Worm (Caenorhabditis elegans) whole organism, L1 larva: Measurements from ENCODE around the gene C34E10.12.

Experiments
- C04F5.9 ChIP-seq: sonication (generic microtip); optimal IDR thresholded peaks from 2 replicates; lab custom pipeline; 2016; ENCODE audit warnings: missing genetic modification characterization, missing compliant biosample characterization
- C34B4.2 ChIP-seq: sonication (generic microtip); optimal IDR thresholded peaks from 2 replicates; lab custom pipeline; 2017; ENCODE audit warnings: mild to moderate bottlenecking, missing genetic modification characterization, missing compliant biosample characterization
- Y116A8C.19 ChIP-seq: sonication (generic microtip); optimal IDR thresholded peaks from 2 replicates; lab custom pipeline; 2016; ENCODE audit warnings: missing compliant biosample characterization, missing genetic modification characterization, borderline replicate concordance
- aly-2 ChIP-seq: fragments of 150-350 bp; optimal IDR thresholded peaks from 2 replicates; lab custom pipeline; 2014; ENCODE audit warnings: missing biosample characterization, missing genetic modification characterization
- ama-1 ChIP-seq: fragments of 150-350 bp; optimal IDR thresholded peaks from 2 replicates; lab custom pipeline; 2014
- ceh-63 ChIP-seq: fragments of 200-800 bp; sonication (Bioruptor generic); optimal IDR thresholded peaks from 2 replicates; lab custom pipeline; 2018; ENCODE audit warnings: mild to moderate bottlenecking, missing genetic modification characterization, missing compliant biosample characterization
- ceh-82 ChIP-seq, 3 experiments: fragments of 150-350 bp in 1 of 3; sonication (generic microtip) in 2 of 3; optimal IDR thresholded peaks; 2 replicates each; lab custom pipeline; 2014 to 2017; ENCODE audit warnings: missing biosample characterization in 3 of 3, missing genetic modification characterization in 3 of 3
- efl-1 ChIP-seq, 4 experiments: fragments of 150-350 bp; optimal IDR thresholded peaks in 3 of 4; peaks in 1 of 4; 1 replicate in 1 of 4; 2 replicates in 3 of 4; lab custom pipeline; 2014; ENCODE audit warnings: missing biosample characterization in 2 of 4, missing genetic modification characterization in 2 of 4, missing genetic modification reagents in 2 of 4
- efl-3 ChIP-seq: fragments of 200-800 bp; sonication (Bioruptor generic); optimal IDR thresholded peaks from 2 replicates; lab custom pipeline; 2018; ENCODE audit warnings: mild to moderate bottlenecking, missing genetic modification characterization, missing compliant biosample characterization
- egl-13 ChIP-seq: sonication (generic microtip); optimal IDR thresholded peaks from 2 replicates; lab custom pipeline; 2016; ENCODE audit warnings: missing genotype, missing genetic modification reagents, missing genetic modification characterization, missing compliant biosample characterization
- elt-3 ChIP-seq, 6 experiments: fragments of 150-350 bp in 1 of 6; sonication (generic microtip); optimal IDR thresholded peaks; 2 replicates each; lab custom pipeline; 2017 to 2018; ENCODE audit warnings: missing biosample characterization in 6 of 6, missing genetic modification characterization in 6 of 6, inconsistent platforms in 1 of 6
- fkh-10 ChIP-seq: sonication (generic microtip); optimal IDR thresholded peaks from 2 replicates; lab custom pipeline; 2017; ENCODE audit warnings: missing biosample characterization, missing genetic modification reagents, missing genetic modification characterization
- fkh-4 ChIP-seq: sonication (generic microtip); optimal IDR thresholded peaks from 2 replicates; lab custom pipeline; 2016; ENCODE audit warnings: missing compliant biosample characterization, missing genetic modification characterization, borderline replicate concordance
- fkh-8 ChIP-seq: sonication (generic microtip); optimal IDR thresholded peaks from 2 replicates; lab custom pipeline; 2016; ENCODE audit warnings: mild to moderate bottlenecking, missing genetic modification characterization, missing compliant biosample characterization
- grh-1 ChIP-seq: fragments of 200-800 bp; sonication (Bioruptor generic); IDR thresholded peaks from 2 replicates; pipeline ENCODE4 v1.3.6; 2022; ENCODE audit warnings: missing genetic modification reagents, missing genetic modification characterization, missing compliant biosample characterization
- hlh-17 ChIP-seq: fragments of 200-800 bp; sonication (Bioruptor generic); optimal IDR thresholded peaks from 2 replicates; lab custom pipeline; 2018; ENCODE audit warnings: missing genetic modification characterization, mild to moderate bottlenecking, missing compliant biosample characterization, moderate library complexity, borderline replicate concordance
- hlh-4 ChIP-seq: sonication (generic microtip); optimal IDR thresholded peaks from 2 replicates; lab custom pipeline; 2016; ENCODE audit warnings: mild to moderate bottlenecking, missing genetic modification characterization, missing compliant biosample characterization
- hpl-2 ChIP-seq: fragments of 150-350 bp; optimal IDR thresholded peaks from 2 replicates; lab custom pipeline; 2014; ENCODE audit warnings: missing biosample characterization, missing genetic modification reagents, missing genetic modification characterization
- irx-1 ChIP-seq: sonication (generic microtip); optimal IDR thresholded peaks from 2 replicates; lab custom pipeline; 2016; ENCODE audit warnings: missing genetic modification characterization, missing compliant biosample characterization
- isw-1 ChIP-seq: fragments of 200-800 bp; sonication (Bioruptor generic); IDR thresholded peaks from 2 replicates; pipeline ENCODE4 v1.3.6; 2022; ENCODE audit warnings: missing genetic modification characterization, missing compliant biosample characterization
- jun-1 ChIP-seq: fragments of 150-350 bp; optimal IDR thresholded peaks from 2 replicates; lab custom pipeline; 2014; ENCODE audit warnings: missing biosample characterization, missing genetic modification reagents, missing genetic modification characterization
- lin-13 ChIP-seq: fragments of 150-350 bp; optimal IDR thresholded peaks from 2 replicates; lab custom pipeline; 2014; ENCODE audit warnings: missing biosample characterization, missing genetic modification reagents, missing genetic modification characterization
- lin-14 ChIP-seq: fragments of 200-800 bp; sonication (Bioruptor generic); optimal IDR thresholded peaks from 2 replicates; lab custom pipeline; 2018; ENCODE audit warnings: mild to moderate bottlenecking, missing genetic modification characterization, moderate library complexity, missing compliant biosample characterization
- lin-35 ChIP-seq, 2 experiments: fragments of 150-350 bp; optimal IDR thresholded peaks; 2 replicates each; lab custom pipeline; 2014; ENCODE audit warnings: missing biosample characterization in 2 of 2, missing genetic modification characterization in 2 of 2, missing genetic modification reagents in 2 of 2
- lir-3 ChIP-seq: sonication (generic microtip); optimal IDR thresholded peaks from 2 replicates; lab custom pipeline; 2016; ENCODE audit warnings: mild to moderate bottlenecking, missing genetic modification characterization, moderate library complexity, missing compliant biosample characterization; ENCODE audit not compliant: poor library complexity
- lsy-2 ChIP-seq, 2 experiments: fragments of 150-350 bp; optimal IDR thresholded peaks; 2 replicates each; lab custom pipeline; 2014; ENCODE audit warnings: missing biosample characterization in 2 of 2, missing genetic modification characterization in 2 of 2
- nhr-11 ChIP-seq: fragments of 150-350 bp; optimal IDR thresholded peaks from 2 replicates; lab custom pipeline; 2014; ENCODE audit warnings: missing biosample characterization, missing genetic modification characterization
- nhr-12 ChIP-seq: sonication (generic microtip); optimal IDR thresholded peaks from 2 replicates; lab custom pipeline; 2017; ENCODE audit warnings: missing biosample characterization, missing genetic modification characterization
- nhr-19 ChIP-seq: fragments of 200-800 bp; sonication (Bioruptor generic); conservative IDR thresholded peaks from 2 replicates; pipeline ENCODE4 v1.3.6; 2022; ENCODE audit warnings: missing genetic modification characterization, missing compliant biosample characterization
- nhr-20 ChIP-seq: sonication (generic microtip); optimal IDR thresholded peaks from 2 replicates; lab custom pipeline; 2016; ENCODE audit warnings: mild to moderate bottlenecking, missing genetic modification characterization, missing compliant biosample characterization
- nhr-237 ChIP-seq: fragments of 150-350 bp; optimal IDR thresholded peaks from 2 replicates; lab custom pipeline; 2014; ENCODE audit warnings: missing biosample characterization, missing genetic modification characterization
- nhr-28 ChIP-seq: fragments of 150-350 bp; optimal IDR thresholded peaks from 2 replicates; lab custom pipeline; 2014; ENCODE audit warnings: missing biosample characterization, missing genetic modification characterization
- nhr-47 ChIP-seq: sonication (generic microtip); optimal IDR thresholded peaks from 2 replicates; lab custom pipeline; 2016; ENCODE audit warnings: mild to moderate bottlenecking, missing genetic modification characterization, moderate library complexity, missing compliant biosample characterization
- nhr-77 ChIP-seq: fragments of 150-350 bp; optimal IDR thresholded peaks from 2 replicates; lab custom pipeline; 2014; ENCODE audit warnings: missing biosample characterization, missing genetic modification characterization
- nhr-84 ChIP-seq: sonication (generic microtip); optimal IDR thresholded peaks from 2 replicates; lab custom pipeline; 2017; ENCODE audit warnings: missing biosample characterization, missing genetic modification characterization
- nhr-90 ChIP-seq: sonication (generic microtip); optimal IDR thresholded peaks from 2 replicates; lab custom pipeline; 2016; ENCODE audit warnings: mild to moderate bottlenecking, missing genetic modification characterization, missing compliant biosample characterization; ENCODE audit not compliant: poor library complexity
- pax-3 ChIP-seq: fragments of 200-800 bp; sonication (Bioruptor generic); optimal IDR thresholded peaks from 2 replicates; lab custom pipeline; 2018; ENCODE audit warnings: mild to moderate bottlenecking, missing genetic modification characterization, moderate library complexity, missing compliant biosample characterization
- rnt-1 ChIP-seq: sonication (generic microtip); optimal IDR thresholded peaks from 2 replicates; lab custom pipeline; 2016; ENCODE audit warnings: mild to moderate bottlenecking, missing genetic modification characterization, moderate library complexity, missing compliant biosample characterization
- skn-1 ChIP-seq: fragments of 150-350 bp; optimal IDR thresholded peaks from 2 replicates; lab custom pipeline; 2014; ENCODE audit warnings: missing biosample characterization, missing genetic modification characterization
- snpc-4 ChIP-seq: fragments of 150-350 bp; optimal IDR thresholded peaks from 2 replicates; lab custom pipeline; 2014; ENCODE audit warnings: missing biosample characterization, missing genetic modification characterization
- snu-23 ChIP-seq: sonication (generic microtip); optimal IDR thresholded peaks from 2 replicates; lab custom pipeline; 2016; ENCODE audit warnings: missing genetic modification characterization, missing compliant biosample characterization
- sptf-1 ChIP-seq: fragments of 150-350 bp; optimal IDR thresholded peaks from 2 replicates; lab custom pipeline; 2014; ENCODE audit warnings: missing biosample characterization, missing genetic modification characterization
- tlp-1 ChIP-seq: fragments of 150-350 bp; optimal IDR thresholded peaks from 2 replicates; lab custom pipeline; 2014; ENCODE audit warnings: missing biosample characterization, missing genetic modification characterization
- unc-130 ChIP-seq: fragments of 150-350 bp; optimal IDR thresholded peaks from 2 replicates; lab custom pipeline; 2017; ENCODE audit warnings: missing biosample characterization, missing genetic modification characterization, inconsistent platforms
- unc-30 ChIP-seq: sonication (generic microtip); optimal IDR thresholded peaks from 2 replicates; lab custom pipeline; 2017; ENCODE audit warnings: missing biosample characterization, missing genetic modification characterization
- unc-62 ChIP-seq: fragments of 150-350 bp; optimal IDR thresholded peaks from 2 replicates; lab custom pipeline; 2014; ENCODE audit warnings: missing biosample characterization, missing genetic modification reagents, missing genetic modification characterization
- unc-98 ChIP-seq: fragments of 200-800 bp; sonication (Bioruptor generic); IDR thresholded peaks from 2 replicates; pipeline ENCODE4 v1.3.6; 2022; ENCODE audit warnings: missing genetic modification characterization, missing compliant biosample characterization
- xbp-1 ChIP-seq: sonication (generic microtip); optimal IDR thresholded peaks from 2 replicates; lab custom pipeline; 2016; ENCODE audit warnings: missing genetic modification characterization, missing compliant biosample characterization
- zip-4 ChIP-seq: fragments of 200-800 bp; sonication (Bioruptor generic); optimal IDR thresholded peaks from 2 replicates; lab custom pipeline; 2018; ENCODE audit warnings: mild to moderate bottlenecking, missing genetic modification characterization, moderate library complexity, missing compliant biosample characterization
- ztf-11 ChIP-seq, 2 experiments: sonication (generic microtip); optimal IDR thresholded peaks; 2 replicates each; lab custom pipeline; 2016 to 2017; ENCODE audit warnings: missing genetic modification characterization in 2 of 2, missing biosample characterization in 1 of 2, missing compliant biosample characterization in 1 of 2
- ztf-4 ChIP-seq: fragments of 150-350 bp; optimal IDR thresholded peaks from 2 replicates; lab custom pipeline; 2014; ENCODE audit warnings: missing biosample characterization, missing genetic modification characterization

Gene C34E10.12

ce11 chrIII:5274715-5275355 is 47.2 kb upstream of the C34E10.12 start, which contains the start of the genes daf-41 and toc-1 (continued):
- TF ChIP-seq nhr-47: peak; percentile 47
- TF ChIP-seq ztf-4: no peak
- TF ChIP-seq efl-3 (GFP tag; lab: Kevin White, UChicago): no peak
- TF ChIP-seq nhr-237 (tag; lab: Kevin White, UChicago): no peak
- TF ChIP-seq ceh-63 (GFP tag; lab: Kevin White, UChicago): no peak
- no peak for TF ChIP-seq unc-98 (GFP tag; lab: Robert Waterston, UW)
- no peak for TF ChIP-seq ama-1 (lab: Kevin White, UChicago)
- peak; percentile 65 for TF ChIP-seq lin-14 (GFP tag; lab: Kevin White, UChicago)
- TF ChIP-seq fkh-8: peak; percentile 81
- no peak for TF ChIP-seq ztf-11 (tag; optimal IDR thresholded peaks at IDR 0.05; lab: Kevin White, UChicago)
- peak; percentile 40 for TF ChIP-seq xbp-1 (tag; lab: Kevin White, UChicago)
- no peak for TF ChIP-seq lir-3
- TF ChIP-seq lin-13: peak; percentile 48
- peak; percentile 31 for TF ChIP-seq nhr-20 (tag; lab: Kevin White, UChicago)
- no peak for TF ChIP-seq nhr-28 (tag; lab: Kevin White, UChicago)
- TF ChIP-seq nhr-11 (tag; lab: Kevin White, UChicago): no peak
- peak; percentile 77 for TF ChIP-seq skn-1 (tag; lab: Kevin White, UChicago)
- no peak for TF ChIP-seq snpc-4 (tag; lab: Kevin White, UChicago)
- peak; percentile 72 to 77 for TF ChIP-seq lin-35 (GFP tag; optimal IDR thresholded peaks at IDR 0.05; lab: Kevin White, UChicago)
- TF ChIP-seq unc-62 (GFP tag; lab: Kevin White, UChicago): no peak
- peak; percentile 50 to 68 for TF ChIP-seq efl-1 (optimal IDR thresholded peaks at IDR 0.05; lab: Kevin White, UChicago)
- peak; percentile 68 to 91 for TF ChIP-seq efl-1 (GFP tag; optimal IDR thresholded peaks at IDR 0.05 in 1 of 2; lab: Kevin White, UChicago)
- TF ChIP-seq hlh-17 (GFP tag; lab: Kevin White, UChicago): no peak
- TF ChIP-seq nhr-84 (tag; lab: Kevin White, UChicago): no peak
- peak in 1 of 3 experiments; percentile 12 for TF ChIP-seq ceh-82 (tag; optimal IDR thresholded peaks at IDR 0.05; lab: Kevin White, UChicago)
- no peak for TF ChIP-seq nhr-90
- no peak for TF ChIP-seq hlh-4
- TF ChIP-seq unc-130 (tag; lab: Kevin White, UChicago): peak; percentile 17
- TF ChIP-seq Y116A8C.19 (tag; lab: Kevin White, UChicago): no peak
- no peak for TF ChIP-seq egl-13 (tag; lab: Kevin White, UChicago)
- no peak for TF ChIP-seq nhr-12 (tag; lab: Kevin White, UChicago)
- TF ChIP-seq unc-30 (tag; lab: Kevin White, UChicago): no peak
- TF ChIP-seq elt-3 (tag; optimal IDR thresholded peaks at IDR 0.05; lab: Kevin White, UChicago): peak in 1 of 6 experiments; percentile 20
- no peak for TF ChIP-seq zip-4 (GFP tag; lab: Kevin White, UChicago)
- peak; percentile 11 for TF ChIP-seq rnt-1 (tag; lab: Kevin White, UChicago)
- no peak for TF ChIP-seq irx-1
- no peak for TF ChIP-seq aly-2 (tag; lab: Kevin White, UChicago)
- no peak for TF ChIP-seq hpl-2 (GFP tag; lab: Kevin White, UChicago)
- no peak for TF ChIP-seq grh-1 (GFP tag; lab: Robert Waterston, UW)
- no peak for TF ChIP-seq C04F5.9 (tag; lab: Kevin White, UChicago)
- no peak for TF ChIP-seq sptf-1 (tag; lab: Kevin White, UChicago)
- TF ChIP-seq isw-1 (GFP tag; lab: Robert Waterston, UW): peak; percentile 18; the same call in 1 of the 2 replicates
- no peak for TF ChIP-seq C34B4.2
- TF ChIP-seq lsy-2 (tag; optimal IDR thresholded peaks at IDR 0.05; lab: Kevin White, UChicago): peak; percentile 69 to 73
- no peak for TF ChIP-seq pax-3
- TF ChIP-seq fkh-10 (GFP tag; lab: Kevin White, UChicago): no peak
- TF ChIP-seq snu-23: peak; percentile 68
- peak; percentile 20 for TF ChIP-seq jun-1 (tag; lab: Kevin White, UChicago)
- no peak for TF ChIP-seq nhr-77 (tag; lab: Kevin White, UChicago)
- peak; percentile 18; the same call in 1 of the 2 replicates for TF ChIP-seq nhr-19
- TF ChIP-seq fkh-4 (tag; lab: Kevin White, UChicago): no peak
- TF ChIP-seq tlp-1 (tag; lab: Kevin White, UChicago): no peak
